Worm (Caenorhabditis elegans): ENCODE results near the gene pha-4.

ce11 chrV:20713620-20714019, 39.2 kb upstream of the pha-4 start, which contains the start of gene Y44A6C.1:
- TF ChIP-seq madf-9 (GFP tag; conservative IDR thresholded peaks at IDR 0.05) (no peak), lsy-2 (tag; optimal IDR thresholded peaks at IDR 0.05) (no peak), dmd-6 (GFP tag; IDR thresholded peaks at IDR 0.05) (no peak), nhr-77 (tag; optimal IDR thresholded peaks at IDR 0.05) (no peak), ztf-7 (tag; optimal IDR thresholded peaks at IDR 0.05) (no peak), egl-27 (tag; optimal IDR thresholded peaks at IDR 0.05) (no peak), rbr-2 (tag; optimal IDR thresholded peaks at IDR 0.05) (no peak), hmg-1.1 (GFP tag; IDR thresholded peaks at IDR 0.05) (no peak)
